Fruit fly (Drosophila melanogaster): ENCODE measurements around the gene GABPI.

The GABPI gene

DNA sequence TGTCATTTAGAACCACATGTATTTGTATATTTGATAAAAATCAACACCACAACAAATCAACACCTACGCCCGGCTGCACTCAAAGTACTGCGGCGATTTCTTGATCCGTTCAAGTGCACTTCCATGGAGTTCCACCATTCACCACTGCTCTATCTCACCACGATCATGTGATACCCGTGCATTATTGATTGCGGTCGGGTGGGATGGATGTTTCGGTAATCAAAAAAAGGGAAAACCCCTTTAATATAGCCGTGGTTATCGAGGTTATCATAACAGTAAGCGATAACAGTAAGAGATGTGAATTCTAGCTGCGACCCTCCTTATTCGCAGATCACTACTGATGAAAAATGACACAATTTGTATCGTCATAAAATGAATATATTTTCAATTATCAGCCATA, 12.1 kb upstream of the GABPI start, which contains the start of the genes CG17224 and CG17264:
CG17224 (minus strand) TSS at position 97 of the 400 bp plus-strand sequence.
CG17264 (plus strand) TSS at position 297 of the 400 bp plus-strand sequence.
- TF ChIP-seq CG8159 (tag; optimal IDR thresholded peaks at IDR 0.05) (no peak), gl (tag; optimal IDR thresholded peaks at IDR 0.05) (no peak)

DNA sequence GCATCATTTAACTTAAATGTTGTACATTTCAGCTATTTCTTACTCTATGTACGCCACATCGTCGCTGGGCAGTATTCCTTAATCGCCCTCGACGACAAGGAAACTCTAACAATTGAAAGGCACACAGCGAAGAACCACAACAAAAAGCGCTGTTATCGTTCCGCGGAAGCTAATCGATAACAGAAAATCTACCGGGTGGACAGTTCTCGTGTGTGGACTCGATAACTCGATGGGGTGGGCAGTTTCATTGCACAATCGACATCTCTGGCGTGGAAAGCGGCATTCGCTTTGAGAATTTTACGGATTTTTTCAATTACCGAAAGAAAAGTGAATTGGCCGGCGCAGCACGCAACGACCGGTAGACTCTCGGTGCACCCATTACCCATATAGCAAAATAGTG, 7.4 kb upstream of the GABPI start, which contains the start of the genes alpha4GT1 and Prp40:
alpha4GT1 (minus strand) TSS at position 156 of the 400 bp plus-strand sequence.
Prp40 (plus strand) TSS at position 241 of the 400 bp plus-strand sequence.
- no peak for TF ChIP-seq CG14655 (GFP tag; optimal IDR thresholded peaks at IDR 0.05)
- no peak for TF ChIP-seq CG34367 (tag; optimal IDR thresholded peaks at IDR 0.05)
- no peak for TF ChIP-seq Ets98B (GFP tag; IDR thresholded peaks at IDR 0.05)

DNA sequence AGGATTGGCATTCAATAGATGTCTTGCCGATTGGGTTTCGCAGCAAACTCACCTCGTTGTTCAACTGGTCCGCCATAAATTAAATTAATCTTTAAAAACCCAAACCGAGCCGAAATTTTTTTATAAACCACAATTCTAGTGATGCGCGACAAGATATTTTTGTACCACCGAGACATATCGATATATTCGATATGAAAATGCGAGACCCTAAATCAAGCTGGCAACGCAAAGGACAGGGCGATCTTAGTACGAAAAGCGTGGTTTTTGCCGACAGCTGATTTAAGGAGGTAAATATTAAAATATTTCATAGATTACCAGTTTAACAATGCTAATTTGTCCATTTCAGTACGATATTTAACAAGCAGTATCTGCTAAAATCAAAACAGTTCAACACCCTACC, 1.3 kb upstream of the GABPI start, which contains the start of the genes Sf3b2 and CG17219:
Sf3b2 (minus strand) TSS at position 157 of the 400 bp plus-strand sequence.
CG17219 (plus strand) TSS at position 242 of the 400 bp plus-strand sequence.
- no peak for TF ChIP-seq CG17806 (tag; optimal IDR thresholded peaks at IDR 0.05)
- no peak for TF ChIP-seq CG10348 (GFP tag; IDR thresholded peaks at IDR 0.05)

DNA sequence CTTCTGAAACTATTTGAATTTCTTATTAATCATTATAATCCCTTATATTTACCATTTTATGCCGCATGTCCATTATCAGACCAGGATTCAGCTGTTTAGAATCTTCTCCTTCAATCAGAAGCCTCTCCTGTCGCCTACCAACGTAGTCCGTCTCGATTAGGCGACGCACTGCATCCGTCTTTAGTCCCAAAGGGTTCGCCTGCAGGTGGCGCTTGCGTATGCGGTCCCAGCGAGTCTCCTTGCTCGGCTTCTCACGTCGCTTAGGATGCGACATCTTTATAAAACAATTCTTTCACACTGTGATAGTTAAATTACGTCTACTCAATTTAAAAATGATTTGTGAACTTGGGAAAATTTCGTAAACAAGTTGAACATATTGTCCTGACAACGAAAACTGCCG, 4.6 kb downstream of the GABPI start, which contains the start of gene CG17258:
CG17258 (minus strand) TSS at position 380 of the 400 bp plus-strand sequence.
- TF ChIP-seq CG8301 (tag; optimal IDR thresholded peaks at IDR 0.05) (no peak), CG4496 (GFP tag; IDR thresholded peaks at IDR 0.05) (no peak), CG17806 (tag; optimal IDR thresholded peaks at IDR 0.05) (no peak), fd96Ca (GFP tag; IDR thresholded peaks at IDR 0.05) (no peak), CG15710 (tag; optimal IDR thresholded peaks at IDR 0.05) (no peak), Ets98B (GFP tag; IDR thresholded peaks at IDR 0.05) (no peak)

DNA sequence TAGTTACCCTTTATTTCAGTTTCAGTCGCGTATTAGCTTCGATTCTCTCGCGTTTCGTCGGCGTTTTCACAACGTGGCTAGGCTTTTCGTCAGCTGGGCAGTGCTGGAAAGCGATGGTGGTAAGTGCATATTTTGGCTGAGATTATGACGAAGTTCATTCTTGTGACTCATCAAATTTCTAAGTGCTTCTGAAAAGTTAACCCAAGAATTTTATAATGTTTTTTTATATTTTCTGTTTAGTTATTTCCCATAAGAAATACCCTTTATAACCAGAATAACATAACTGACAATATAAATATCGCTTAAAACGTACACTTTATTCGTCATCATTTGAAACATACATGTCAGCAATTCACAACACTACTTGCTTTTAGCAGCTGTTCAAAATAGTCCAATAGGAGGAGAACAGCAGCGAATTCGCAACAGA, 6.8 kb downstream of the GABPI start, which contains the start of the genes CG17260 and SerRS:
CG17260 (plus strand) TSS at position 78 of the 427 bp plus-strand sequence.
SerRS (minus strand) TSS at position 251 of the 427 bp plus-strand sequence.
- TF ChIP-seq Snoo (tag; optimal IDR thresholded peaks at IDR 0.05), result peak; percentile 81
- TF ChIP-seq CG10348 (GFP tag; IDR thresholded peaks at IDR 0.05), result peak; percentile 90
- TF ChIP-seq CG13204 (GFP tag; optimal IDR thresholded peaks at IDR 0.05), result no peak
- TF ChIP-seq CG17806 (tag; optimal IDR thresholded peaks at IDR 0.05), result peak; percentile 90
- peak; percentile 86 for TF ChIP-seq CG8159 (tag; optimal IDR thresholded peaks at IDR 0.05)
- peak; percentile 86 for TF ChIP-seq CG8301 (tag; optimal IDR thresholded peaks at IDR 0.05)
- TF ChIP-seq EcR (GFP tag; optimal IDR thresholded peaks at IDR 0.05), result no peak
- peak; percentile 90 for TF ChIP-seq CG9948 (tag; optimal IDR thresholded peaks at IDR 0.05)
- peak; percentile 89 for TF ChIP-seq CG15710 (tag; optimal IDR thresholded peaks at IDR 0.05)
- peak; percentile 91 for TF ChIP-seq CG32121 (GFP tag; IDR thresholded peaks at IDR 0.05)
- peak; percentile 84 for TF ChIP-seq Pif1B (GFP tag; optimal IDR thresholded peaks at IDR 0.05)
- TF ChIP-seq rn (GFP tag; IDR thresholded peaks at IDR 0.05), result peak; percentile 82
- TF ChIP-seq gl (tag; optimal IDR thresholded peaks at IDR 0.05), result peak; percentile 61
- no peak for TF ChIP-seq CG14655 (GFP tag; optimal IDR thresholded peaks at IDR 0.05)
- TF ChIP-seq D1 (tag; optimal IDR thresholded peaks at IDR 0.05), result no peak
- peak; percentile 76 for TF ChIP-seq CG34367 (tag; optimal IDR thresholded peaks at IDR 0.05)
- peak; percentile 66 for TF ChIP-seq CG12605 (GFP tag; IDR thresholded peaks at IDR 0.05)
- no peak for TF ChIP-seq Pif1A (GFP tag; optimal IDR thresholded peaks at IDR 0.05)
- TF ChIP-seq CG4496 (GFP tag; IDR thresholded peaks at IDR 0.05), result peak; percentile 91
- TF ChIP-seq Ets98B (GFP tag; IDR thresholded peaks at IDR 0.05), result peak; percentile 82
- peak; percentile 76 for TF ChIP-seq fd96Ca (GFP tag; IDR thresholded peaks at IDR 0.05)

dm6 chr2L:3039774-3040173, 9.4 kb downstream of the GABPI start, which contains the start of the genes cnir and CG17221:
TSS of gene cnir (minus strand) at chr2L:3039812.
TSS of gene CG17221 (plus strand) at chr2L:3039976.
- peak; percentile 58 for TF ChIP-seq CG15710 (tag; optimal IDR thresholded peaks at IDR 0.05)
- peak; percentile 60; the same call in 2 of the 3 replicates for TF ChIP-seq fd96Ca (GFP tag; IDR thresholded peaks at IDR 0.05)
- peak; percentile 61 for TF ChIP-seq Pif1A (GFP tag; optimal IDR thresholded peaks at IDR 0.05)
- TF ChIP-seq CG34367 (tag; optimal IDR thresholded peaks at IDR 0.05), result peak; percentile 49
- peak; percentile 35 for TF ChIP-seq CG9948 (tag; optimal IDR thresholded peaks at IDR 0.05)
- TF ChIP-seq CG4496 (GFP tag; IDR thresholded peaks at IDR 0.05), result peak; percentile 56; the same call in 2 of the 3 replicates
- no peak for TF ChIP-seq CG12605 (GFP tag; IDR thresholded peaks at IDR 0.05)
- peak; percentile 53 for TF ChIP-seq CG17806 (tag; optimal IDR thresholded peaks at IDR 0.05)
- TF ChIP-seq Pif1B (GFP tag; optimal IDR thresholded peaks at IDR 0.05), result peak; percentile 73
- TF ChIP-seq Snoo (tag; optimal IDR thresholded peaks at IDR 0.05), result peak; percentile 46
- TF ChIP-seq EcR (GFP tag; optimal IDR thresholded peaks at IDR 0.05), result no peak
- peak; percentile 47 for TF ChIP-seq CG8159 (tag; optimal IDR thresholded peaks at IDR 0.05)
- TF ChIP-seq CG13204 (GFP tag; optimal IDR thresholded peaks at IDR 0.05), result no peak

DNA sequence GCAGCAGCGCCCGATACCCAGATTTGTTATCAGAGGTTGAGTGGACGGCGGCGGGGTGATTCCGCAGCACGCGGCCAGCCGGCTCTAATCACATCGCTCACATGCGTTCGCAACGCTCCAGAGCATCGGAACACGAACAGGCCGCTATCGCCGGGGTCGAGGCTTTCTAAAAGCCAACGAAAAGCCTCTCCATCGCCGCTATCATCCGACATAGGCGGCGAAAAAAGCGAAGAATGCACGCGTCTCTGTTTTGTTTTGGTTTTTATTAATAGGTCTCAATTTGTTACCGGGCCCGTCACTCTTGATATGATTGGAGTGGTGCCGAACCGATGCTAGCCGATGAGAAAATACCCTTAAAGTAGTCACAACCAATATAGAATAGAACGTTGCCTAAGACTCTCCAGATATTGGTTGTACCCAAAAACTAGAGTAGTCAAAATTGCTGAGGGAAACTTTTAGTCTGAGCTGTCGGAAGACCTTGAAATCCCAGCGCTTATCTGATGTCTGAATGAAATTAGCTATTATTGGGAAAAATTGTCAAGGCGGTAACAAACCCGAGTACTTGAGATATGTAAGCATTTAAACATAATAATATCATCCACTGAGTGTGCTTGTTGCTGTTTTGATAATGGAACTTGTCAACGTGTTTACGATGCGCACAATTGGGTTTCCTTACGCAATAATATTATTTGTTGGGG, 11.7 kb downstream of the GABPI start, which contains the start of gene CG17261:
CG17261 (plus strand) TSS at position 634 of the 698 bp plus-strand sequence.
- TF ChIP-seq Ets98B (GFP tag; IDR thresholded peaks at IDR 0.05), result no peak
- TF ChIP-seq CG32121 (GFP tag; IDR thresholded peaks at IDR 0.05), result 0 out of 2 replicates have a peak, but pooled peaks have one; percentile 22

Data from whole organism, pupa.